Worm (Caenorhabditis elegans): ENCODE measurements around the gene mrp-2.

DNA sequence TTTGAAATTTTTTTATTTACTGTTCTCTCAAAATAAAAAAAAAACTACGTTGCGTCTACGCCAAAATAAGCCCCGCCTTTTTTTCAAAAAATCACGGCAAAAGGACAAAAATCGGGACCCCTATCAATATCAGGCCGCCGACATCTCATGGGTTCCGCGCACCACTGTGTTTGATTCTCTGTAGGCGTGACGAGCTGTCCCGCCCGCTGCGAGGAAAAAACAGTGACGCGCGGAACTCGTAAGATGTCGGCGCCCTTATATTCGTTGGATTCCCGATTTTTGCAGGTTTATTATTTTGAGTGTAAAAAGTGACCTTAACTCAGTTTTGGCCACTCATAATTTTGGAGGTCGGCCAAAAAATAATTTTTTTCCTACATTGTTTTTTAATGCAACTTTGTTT is 1.1 kb downstream of the mrp-2 start:
- TF ChIP-seq ceh-13 (GFP tag; optimal IDR thresholded peaks at IDR 0.05) (no peak), tbx-37 (GFP tag; conservative IDR thresholded peaks at IDR 0.05) (no peak), hmbx-1 (tag; optimal IDR thresholded peaks at IDR 0.05) (no peak), ama-1 (optimal IDR thresholded peaks at IDR 0.05) (no peak), hnd-1 (tag; optimal IDR thresholded peaks at IDR 0.05) (no peak), aly-1 (tag; optimal IDR thresholded peaks at IDR 0.05) (no peak)
